Worm (Caenorhabditis elegans): ENCODE data around the gene ztf-29.

The ztf-29 gene

DNA sequence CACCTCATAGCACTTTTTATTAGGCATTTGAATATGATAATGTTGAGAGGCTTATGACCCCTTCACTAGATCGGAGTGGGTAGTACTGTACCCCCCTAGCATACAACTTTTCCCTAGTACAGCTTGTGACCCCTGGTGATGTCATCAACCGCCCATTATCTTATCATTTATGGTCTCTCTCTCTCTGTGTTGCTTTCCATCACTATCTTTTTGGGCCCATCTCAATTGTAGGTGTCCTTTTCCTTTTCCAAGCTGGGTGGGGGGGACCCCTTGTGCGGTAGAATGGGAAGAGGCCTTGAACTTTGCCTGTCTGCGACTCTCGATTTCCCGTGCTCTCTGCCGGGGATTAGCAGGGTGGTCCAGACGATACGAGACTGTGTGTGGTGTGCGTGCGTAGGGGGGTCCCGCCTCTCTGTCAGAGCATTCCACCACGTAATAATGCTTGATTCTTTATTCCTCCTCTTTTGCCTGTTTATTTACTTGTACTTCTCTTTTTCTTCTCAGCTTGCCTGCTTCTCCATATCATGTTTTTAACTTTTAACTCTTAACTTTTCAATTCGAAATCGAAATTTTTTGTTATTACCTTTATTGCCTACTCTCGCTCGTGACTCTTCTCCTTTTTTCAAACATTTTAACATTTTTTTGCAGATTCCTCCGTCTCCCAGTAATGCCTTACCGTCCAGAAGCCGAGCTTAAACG lies at the start of gene ztf-29:
Gene ztf-29 (plus strand): TSS at position 649 of the 699 bp plus-strand sequence.
- TF ChIP-seq ceh-36 (tag; optimal IDR thresholded peaks at IDR 0.05) (peak; percentile 74), flt-1 (GFP tag; IDR thresholded peaks at IDR 0.05) (no peak)

DNA sequence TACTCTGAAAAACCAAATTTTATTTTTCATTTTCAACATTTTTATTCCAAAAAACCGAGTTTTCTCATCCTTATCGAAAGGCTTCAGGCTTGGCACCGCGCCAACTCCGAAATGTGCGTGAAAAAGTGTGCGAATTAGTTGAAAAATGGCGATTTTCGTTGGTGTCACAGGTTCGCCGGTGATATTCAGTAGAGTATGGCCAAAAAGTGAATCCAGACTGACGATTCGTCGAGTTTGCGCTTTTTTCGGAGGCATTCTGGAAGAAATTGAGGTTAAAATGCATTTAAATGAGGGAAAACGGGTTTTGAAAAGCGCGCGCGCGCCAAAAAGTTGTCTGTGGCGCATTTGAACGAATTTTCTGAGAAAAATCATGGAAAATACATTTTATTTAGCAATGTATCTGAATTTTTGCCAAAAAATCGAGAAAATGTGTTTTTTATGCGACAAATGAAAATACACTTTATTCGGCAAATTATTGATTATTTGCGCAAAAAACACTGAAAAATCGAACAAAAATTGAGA lies 37.4 kb upstream of the ztf-29 start, which contains the start of the genes Y66D12A.16 and such-1:
Gene Y66D12A.16 (plus strand): TSS at position 51 of the 522 bp plus-strand sequence.
Gene such-1 (minus strand): TSS at position 256 of the 522 bp plus-strand sequence.
- TF ChIP-seq ceh-13 (GFP tag; optimal IDR thresholded peaks at IDR 0.05) (no peak), hnd-1 (tag; optimal IDR thresholded peaks at IDR 0.05) (no peak), F13C5.2 (tag; optimal IDR thresholded peaks at IDR 0.05) (no peak)

ce11 chrIII:11524073-11524472 lies 36.9 kb upstream of the ztf-29 start:
- TF ChIP-seq ama-1 (optimal IDR thresholded peaks at IDR 0.05) (no peak), B0310.2 (tag; optimal IDR thresholded peaks at IDR 0.05) (no peak), scrt-1 (GFP tag; IDR thresholded peaks at IDR 0.05) (no peak), aly-1 (tag; optimal IDR thresholded peaks at IDR 0.05) (no peak), tra-4 (tag; optimal IDR thresholded peaks at IDR 0.05) (no peak)

- TF ChIP-seq scrt-1 (GFP tag; IDR thresholded peaks at IDR 0.05) (no peak), ama-1 (optimal IDR thresholded peaks at IDR 0.05) (no peak), hnd-1 (tag; optimal IDR thresholded peaks at IDR 0.05) (no peak), B0310.2 (tag; optimal IDR thresholded peaks at IDR 0.05) (no peak), pes-1 (GFP tag; IDR thresholded peaks at IDR 0.05) (no peak), sea-1 (GFP tag; conservative IDR thresholded peaks at IDR 0.05) (no peak), ets-7 (tag; optimal IDR thresholded peaks at IDR 0.05) (no peak), ceh-13 (GFP tag; optimal IDR thresholded peaks at IDR 0.05) (no peak), tbx-11 (GFP tag; IDR thresholded peaks at IDR 0.05) (no peak), flt-1 (GFP tag; IDR thresholded peaks at IDR 0.05) (no peak), hmg-4 (GFP tag; optimal IDR thresholded peaks at IDR 0.05) (no peak), tbx-37 (GFP tag; conservative IDR thresholded peaks at IDR 0.05) (no peak), hmbx-1 (tag; optimal IDR thresholded peaks at IDR 0.05) (no peak)
Measured at ce11 chrIII:11526396-11526795, 34.6 kb upstream of the ztf-29 start, which contains the start of gene xpb-1. xpb-1 (plus strand) TSS chrIII:11526657.

ce11 chrIII:11534624-11535079 lies 26.3 kb upstream of the ztf-29 start, which contains the start of gene nrps-1:
nrps-1 (plus strand) TSS chrIII:11534674.
- no peak for TF ChIP-seq sea-1 (GFP tag; conservative IDR thresholded peaks at IDR 0.05)
- TF ChIP-seq aly-1 (tag; optimal IDR thresholded peaks at IDR 0.05): no peak
- TF ChIP-seq scrt-1 (GFP tag; IDR thresholded peaks at IDR 0.05): no peak
- no peak for TF ChIP-seq ceh-13 (GFP tag; optimal IDR thresholded peaks at IDR 0.05)
- TF ChIP-seq ama-1 (optimal IDR thresholded peaks at IDR 0.05): no peak
- TF ChIP-seq hnd-1 (tag; optimal IDR thresholded peaks at IDR 0.05): no peak
- TF ChIP-seq ets-7 (tag; optimal IDR thresholded peaks at IDR 0.05): no peak
- no peak for TF ChIP-seq tbx-37 (GFP tag; conservative IDR thresholded peaks at IDR 0.05)
- TF ChIP-seq F13C5.2 (tag; optimal IDR thresholded peaks at IDR 0.05): no peak

DNA sequence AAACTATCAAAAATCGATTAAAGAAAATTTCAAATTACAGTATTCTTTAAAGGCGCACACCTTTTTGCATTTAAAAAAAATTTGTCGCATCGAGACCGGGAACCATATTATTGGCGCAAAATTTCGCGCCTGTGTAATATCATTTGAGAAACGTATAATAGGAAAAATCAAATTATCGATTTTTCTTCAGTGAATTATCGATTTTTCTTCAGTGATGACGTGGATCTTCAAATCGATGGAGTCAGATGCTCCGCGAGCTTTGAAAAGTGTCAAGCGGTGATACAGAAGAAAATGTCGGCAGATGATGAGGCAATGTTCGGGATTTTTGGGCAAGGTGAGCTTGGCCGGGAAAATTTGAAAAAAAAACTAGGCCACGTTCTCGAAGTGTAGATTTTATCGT lies 25.5 kb upstream of the ztf-29 start:
- TF ChIP-seq pes-1 (GFP tag; IDR thresholded peaks at IDR 0.05) (no peak), B0310.2 (tag; optimal IDR thresholded peaks at IDR 0.05) (no peak), tbx-37 (GFP tag; conservative IDR thresholded peaks at IDR 0.05) (no peak), sea-1 (GFP tag; conservative IDR thresholded peaks at IDR 0.05) (no peak), aly-1 (tag; optimal IDR thresholded peaks at IDR 0.05) (no peak), hmbx-1 (tag; optimal IDR thresholded peaks at IDR 0.05) (no peak), tra-4 (tag; optimal IDR thresholded peaks at IDR 0.05) (no peak), hnd-1 (tag; optimal IDR thresholded peaks at IDR 0.05) (no peak), ama-1 (optimal IDR thresholded peaks at IDR 0.05) (no peak), scrt-1 (GFP tag; IDR thresholded peaks at IDR 0.05) (no peak), F13C5.2 (tag; optimal IDR thresholded peaks at IDR 0.05) (no peak), ets-7 (tag; optimal IDR thresholded peaks at IDR 0.05) (no peak), flt-1 (GFP tag; IDR thresholded peaks at IDR 0.05) (no peak), tbx-11 (GFP tag; IDR thresholded peaks at IDR 0.05) (no peak)

- TF ChIP-seq ama-1 (optimal IDR thresholded peaks at IDR 0.05): no peak
- TF ChIP-seq tbx-37 (GFP tag; conservative IDR thresholded peaks at IDR 0.05): no peak
- no peak for TF ChIP-seq hmg-4 (GFP tag; optimal IDR thresholded peaks at IDR 0.05)
- TF ChIP-seq tra-4 (tag; optimal IDR thresholded peaks at IDR 0.05): no peak
- TF ChIP-seq tbx-11 (GFP tag; IDR thresholded peaks at IDR 0.05): no peak
- TF ChIP-seq flt-1 (GFP tag; IDR thresholded peaks at IDR 0.05): no peak
- no peak for TF ChIP-seq hnd-1 (tag; optimal IDR thresholded peaks at IDR 0.05)
- TF ChIP-seq scrt-1 (GFP tag; IDR thresholded peaks at IDR 0.05): no peak
- no peak for TF ChIP-seq ets-7 (tag; optimal IDR thresholded peaks at IDR 0.05)
- no peak for TF ChIP-seq ceh-13 (GFP tag; optimal IDR thresholded peaks at IDR 0.05)
- no peak for TF ChIP-seq F13C5.2 (tag; optimal IDR thresholded peaks at IDR 0.05)
- TF ChIP-seq ceh-36 (tag; optimal IDR thresholded peaks at IDR 0.05): no peak
- TF ChIP-seq B0310.2 (tag; optimal IDR thresholded peaks at IDR 0.05): no peak
- no peak for TF ChIP-seq pes-1 (GFP tag; IDR thresholded peaks at IDR 0.05)
- TF ChIP-seq hmbx-1 (tag; optimal IDR thresholded peaks at IDR 0.05): no peak
- no peak for TF ChIP-seq sea-1 (GFP tag; conservative IDR thresholded peaks at IDR 0.05)
Measured at ce11 chrIII:11544947-11545346, 16.0 kb upstream of the ztf-29 start.

- TF ChIP-seq tra-4 (tag; optimal IDR thresholded peaks at IDR 0.05) (no peak), tbx-11 (GFP tag; IDR thresholded peaks at IDR 0.05) (no peak), ama-1 (optimal IDR thresholded peaks at IDR 0.05) (no peak), sea-1 (GFP tag; conservative IDR thresholded peaks at IDR 0.05) (no peak), ets-7 (tag; optimal IDR thresholded peaks at IDR 0.05) (no peak), aly-1 (tag; optimal IDR thresholded peaks at IDR 0.05) (no peak), ceh-36 (tag; optimal IDR thresholded peaks at IDR 0.05) (no peak), scrt-1 (GFP tag; IDR thresholded peaks at IDR 0.05) (no peak), B0310.2 (tag; optimal IDR thresholded peaks at IDR 0.05) (no peak), hmg-4 (GFP tag; optimal IDR thresholded peaks at IDR 0.05) (no peak), hnd-1 (tag; optimal IDR thresholded peaks at IDR 0.05) (no peak), ceh-13 (GFP tag; optimal IDR thresholded peaks at IDR 0.05) (no peak), hmbx-1 (tag; optimal IDR thresholded peaks at IDR 0.05) (no peak), F13C5.2 (tag; optimal IDR thresholded peaks at IDR 0.05) (no peak), pes-1 (GFP tag; IDR thresholded peaks at IDR 0.05) (no peak), flt-1 (GFP tag; IDR thresholded peaks at IDR 0.05) (no peak)
Measured at ce11 chrIII:11548070-11548469, 12.9 kb upstream of the ztf-29 start, which contains the start of gene Y66D12A.13. Y66D12A.13 (plus strand) TSS chrIII:11548370.

All from whole organism, early embryonic.